Fruit fly (Drosophila melanogaster): ENCODE measurements around the gene ND-13B.

Gene ND-13B

dm6 chr3L:10734561-10734960 lies 40.7 kb upstream of the ND-13B start:
- TF ChIP-seq CG11695 (GFP tag; IDR thresholded peaks at IDR 0.05) (peak; percentile 29; the same call in 1 of the 3 replicates), chm (GFP tag; IDR thresholded peaks at IDR 0.05) (peak; percentile 27; the same call in 1 of the 2 replicates), CG18262 (tag; optimal IDR thresholded peaks at IDR 0.05) (no peak), sr (GFP tag; IDR thresholded peaks at IDR 0.05) (peak; percentile 42; the same call in 1 of the 3 replicates), fru (optimal IDR thresholded peaks at IDR 0.05) (no peak), CG13296 (GFP tag; optimal IDR thresholded peaks at IDR 0.05) (peak; percentile 54), CG34376 (GFP tag; optimal IDR thresholded peaks at IDR 0.05) (peak; percentile 11), Blimp-1 (GFP tag; optimal IDR thresholded peaks at IDR 0.05) (no peak), CG5245 (GFP tag; optimal IDR thresholded peaks at IDR 0.05) (no peak), onecut (GFP tag; IDR thresholded peaks at IDR 0.05) (peak; percentile 47), phol (tag; optimal IDR thresholded peaks at IDR 0.05) (peak; percentile 30), CG2712 (tag; optimal IDR thresholded peaks at IDR 0.05) (peak; percentile 4), Spps (tag; optimal IDR thresholded peaks at IDR 0.05) (peak; percentile 2), nerfin-2 (GFP tag; IDR thresholded peaks at IDR 0.05; ENCODE audit: partially characterized antibody) (no peak), Oaz (GFP tag; IDR thresholded peaks at IDR 0.05) (peak; percentile 18; the same call in 1 of the 2 replicates), CG17912 (GFP tag; optimal IDR thresholded peaks at IDR 0.05) (peak; percentile 81), CG12391 (tag; optimal IDR thresholded peaks at IDR 0.05) (no peak), Awh (GFP tag; IDR thresholded peaks at IDR 0.05) (peak; percentile 43; the same call in 1 of the 2 replicates), stwl (tag; optimal IDR thresholded peaks at IDR 0.05) (peak; percentile 18), CG9817 (tag; optimal IDR thresholded peaks at IDR 0.05) (no peak), mirr (GFP tag; optimal IDR thresholded peaks at IDR 0.05) (peak; percentile 56), CG11456 (GFP tag; IDR thresholded peaks at IDR 0.05) (peak; percentile 32; the same call in 1 of the 3 replicates), unpg (GFP tag; optimal IDR thresholded peaks at IDR 0.05) (peak; percentile 5), wek (GFP tag; optimal IDR thresholded peaks at IDR 0.05) (peak; percentile 71), CG42726 (GFP tag; IDR thresholded peaks at IDR 0.05; ENCODE audit: partially characterized antibody) (no peak), ATbp (GFP tag; optimal IDR thresholded peaks at IDR 0.05) (peak; percentile 43), CG7928 (GFP tag; optimal IDR thresholded peaks at IDR 0.05) (no peak), CG17568 (GFP tag; optimal IDR thresholded peaks at IDR 0.05) (peak; percentile 6), CG33557 (GFP tag; optimal IDR thresholded peaks at IDR 0.05) (peak; percentile 35), vvl (GFP tag; IDR thresholded peaks at IDR 0.05) (peak; percentile 16; the same call in 1 of the 2 replicates), CG15073 (GFP tag; optimal IDR thresholded peaks at IDR 0.05) (no peak), CG6813 (GFP tag; optimal IDR thresholded peaks at IDR 0.05) (peak; percentile 44), CG17385 (GFP tag; optimal IDR thresholded peaks at IDR 0.05) (peak; percentile 73), bsh (GFP tag; optimal IDR thresholded peaks at IDR 0.05) (peak in 1 of 2 experiments; percentile 20), fd64A (GFP tag; optimal IDR thresholded peaks at IDR 0.05) (peak; percentile 61), CG9932 (GFP tag; IDR thresholded peaks at IDR 0.05) (no peak), CG2875 (GFP tag; optimal IDR thresholded peaks at IDR 0.05) (no peak), hkb (optimal IDR thresholded peaks at IDR 0.05) (no peak), hkb (GFP tag; IDR thresholded peaks at IDR 0.05) (peak; percentile 43; the same call in 1 of the 2 replicates), CG6683 (GFP tag; optimal IDR thresholded peaks at IDR 0.05) (no peak), CG1832 (GFP tag; optimal IDR thresholded peaks at IDR 0.05) (no peak), CG2199 (GFP tag; IDR thresholded peaks at IDR 0.05) (no peak), D19A (tag; optimal IDR thresholded peaks at IDR 0.05) (no peak), ato (GFP tag; IDR thresholded peaks at IDR 0.05; ENCODE audit: partially characterized antibody) (no peak), CG12942 (GFP tag; optimal IDR thresholded peaks at IDR 0.05) (no peak), CG17359 (tag; optimal IDR thresholded peaks at IDR 0.05) (peak; percentile 23), Fer3 (tag; optimal IDR thresholded peaks at IDR 0.05) (peak; percentile 25), Ptx1 (GFP tag; IDR thresholded peaks at IDR 0.05) (0 out of 2 replicates have a peak, but pooled peaks have one; percentile 12), sens-2 (GFP tag; IDR thresholded peaks at IDR 0.05) (peak; percentile 32; the same call in 1 of the 2 replicates), ken (GFP tag; IDR thresholded peaks at IDR 0.05) (peak; percentile 41; the same call in 1 of the 3 replicates)
